Fruit fly (Drosophila melanogaster) Kc167 (cell line): ENCODE results near the gene rno.

Source experiments
- Myc ChIP-seq: fragments of >200 bp; optimal IDR thresholded peaks from 2 replicates; lab custom pipeline; 2017; ENCODE audit warnings: missing external identifiers
- h ChIP-seq: fragments of >200 bp; optimal IDR thresholded peaks from 3 replicates; lab custom pipeline; 2018; ENCODE audit warnings: missing external identifiers
- psq ChIP-seq: fragments of >200 bp; optimal IDR thresholded peaks from 2 replicates; lab custom pipeline; 2017; ENCODE audit warnings: missing external identifiers

DNA sequence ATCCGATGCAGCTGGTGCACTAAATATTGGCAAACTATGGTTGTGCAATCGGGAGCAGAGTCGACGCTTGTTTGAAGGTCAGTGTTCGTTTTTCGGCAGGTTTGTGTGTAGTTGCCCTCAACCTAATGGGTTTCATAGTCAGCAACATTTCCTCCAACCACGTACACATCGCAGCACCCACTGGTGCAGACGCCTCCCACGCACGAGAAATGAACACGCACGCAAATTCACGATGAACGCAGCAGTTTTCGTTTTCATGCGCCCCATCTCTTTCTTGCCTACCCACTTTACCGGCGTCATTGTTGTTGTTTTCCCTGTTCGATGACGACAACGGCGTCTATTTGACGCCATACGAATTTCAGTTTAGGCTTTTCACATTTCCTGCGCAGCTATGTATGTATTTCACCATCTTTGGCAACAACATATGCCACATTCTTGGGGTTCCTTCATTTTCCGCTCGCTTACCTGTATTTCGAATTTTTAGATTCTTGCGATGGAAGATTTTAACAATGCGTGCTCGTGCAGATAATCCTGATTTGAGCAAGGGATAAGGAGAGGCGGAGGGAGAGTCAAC, 61.9 kb downstream of the rno start:
- TF ChIP-seq Myc (lab: Kevin White, UChicago), result no peak
- no peak for TF ChIP-seq psq (lab: Kevin White, UChicago)
- no peak for TF ChIP-seq h (lab: Kevin White, UChicago)
